Worm (Caenorhabditis elegans): ENCODE results near the gene F35E8.2.

F35E8.2 gene

ce11 chrV:15873762-15874161 is 31.7 kb upstream of the F35E8.2 start (continued):
- TF ChIP-seq nhr-232 (tag; optimal IDR thresholded peaks at IDR 0.05) (peak; percentile 99), unc-86 (tag; optimal IDR thresholded peaks at IDR 0.05) (peak; percentile 99), pat-9 (tag; optimal IDR thresholded peaks at IDR 0.05) (peak; percentile 100), K09A11.1 (tag; optimal IDR thresholded peaks at IDR 0.05; ENCODE audit: insufficient read depth) (peak; percentile 93), mec-3 (tag; optimal IDR thresholded peaks at IDR 0.05; ENCODE audit: borderline replicate concordance) (peak; percentile 94), unc-42 (tag; optimal IDR thresholded peaks at IDR 0.05) (peak; percentile 86), ets-4 (tag; optimal IDR thresholded peaks at IDR 0.05) (peak; percentile 88), syd-9 (tag; optimal IDR thresholded peaks at IDR 0.05) (peak; percentile 99), pag-3 (tag; optimal IDR thresholded peaks at IDR 0.05; ENCODE audit: borderline replicate concordance) (peak; percentile 96), pax-1 (tag; optimal IDR thresholded peaks at IDR 0.05) (no peak), unc-3 (GFP tag; conservative IDR thresholded peaks at IDR 0.05) (peak; percentile 99), unc-3 (tag; optimal IDR thresholded peaks at IDR 0.05) (peak; percentile 99), odd-2 (tag; optimal IDR thresholded peaks at IDR 0.05) (peak; percentile 91), ceh-24 (tag; optimal IDR thresholded peaks at IDR 0.05) (peak; percentile 99), pha-2 (tag; optimal IDR thresholded peaks at IDR 0.05) (peak; percentile 97), elt-2 (tag; optimal IDR thresholded peaks at IDR 0.05) (peak; percentile 99), fax-1 (tag; optimal IDR thresholded peaks at IDR 0.05) (peak; percentile 96), nhr-11 (tag; optimal IDR thresholded peaks at IDR 0.05) (no peak), hlh-6 (tag; optimal IDR thresholded peaks at IDR 0.05) (peak; percentile 99), ceh-45 (GFP tag; IDR thresholded peaks at IDR 0.05) (peak; percentile 99), sox-4 (tag; optimal IDR thresholded peaks at IDR 0.05) (peak; percentile 99), gmeb-2 (tag; optimal IDR thresholded peaks at IDR 0.05) (peak; percentile 99), C38D4.7 (GFP tag; optimal IDR thresholded peaks at IDR 0.05) (peak; percentile 98), K02D7.2 (tag; optimal IDR thresholded peaks at IDR 0.05) (peak; percentile 99), ceh-2 (tag; optimal IDR thresholded peaks at IDR 0.05) (peak; percentile 98), Y22D7AL.16 (tag; optimal IDR thresholded peaks at IDR 0.05) (peak; percentile 99), F13H6.1 (tag; optimal IDR thresholded peaks at IDR 0.05) (peak; percentile 98), madf-2 (tag; optimal IDR thresholded peaks at IDR 0.05) (peak; percentile 98), dmd-4 (tag; optimal IDR thresholded peaks at IDR 0.05; ENCODE audit: borderline replicate concordance) (peak; percentile 98), dve-1 (tag; optimal IDR thresholded peaks at IDR 0.05) (peak; percentile 96), nfya-1 (tag; optimal IDR thresholded peaks at IDR 0.05) (peak; percentile 90), ceh-31 (tag; optimal IDR thresholded peaks at IDR 0.05) (peak; percentile 93), tbx-2 (tag; optimal IDR thresholded peaks at IDR 0.05) (peak; percentile 98), zip-5 (tag; optimal IDR thresholded peaks at IDR 0.05) (peak; percentile 94), ceh-9 (tag; optimal IDR thresholded peaks at IDR 0.05) (peak; percentile 98), che-1 (tag; optimal IDR thresholded peaks at IDR 0.05) (peak; percentile 98), ama-1 (optimal IDR thresholded peaks at IDR 0.05) (no peak), rnt-1 (tag; optimal IDR thresholded peaks at IDR 0.05) (peak; percentile 98), hlh-15 (tag; optimal IDR thresholded peaks at IDR 0.05) (peak; percentile 98)

- no peak for TF ChIP-seq C38D4.7 (GFP tag; optimal IDR thresholded peaks at IDR 0.05)
- no peak for TF ChIP-seq elt-2 (tag; optimal IDR thresholded peaks at IDR 0.05)
- TF ChIP-seq fkh-10 (GFP tag; optimal IDR thresholded peaks at IDR 0.05), result no peak
- TF ChIP-seq ceh-24 (tag; optimal IDR thresholded peaks at IDR 0.05), result no peak
- no peak for TF ChIP-seq syd-9 (tag; optimal IDR thresholded peaks at IDR 0.05)
- no peak for TF ChIP-seq eyg-1 (tag; optimal IDR thresholded peaks at IDR 0.05)
- no peak for TF ChIP-seq lim-6 (tag; optimal IDR thresholded peaks at IDR 0.05)
- TF ChIP-seq C08G9.2 (tag; optimal IDR thresholded peaks at IDR 0.05), result no peak
- TF ChIP-seq unc-3 (GFP tag; conservative IDR thresholded peaks at IDR 0.05), result no peak
- TF ChIP-seq unc-3 (tag; optimal IDR thresholded peaks at IDR 0.05), result no peak
- no peak for TF ChIP-seq unc-42 (tag; optimal IDR thresholded peaks at IDR 0.05)
- no peak for TF ChIP-seq K02D7.2 (tag; optimal IDR thresholded peaks at IDR 0.05)
- TF ChIP-seq unc-86 (tag; optimal IDR thresholded peaks at IDR 0.05), result no peak
- TF ChIP-seq ceh-48 (tag; optimal IDR thresholded peaks at IDR 0.05), result no peak
- no peak for TF ChIP-seq ttx-3 (tag; optimal IDR thresholded peaks at IDR 0.05)
- no peak for TF ChIP-seq pax-1 (tag; optimal IDR thresholded peaks at IDR 0.05)
- TF ChIP-seq dve-1 (tag; optimal IDR thresholded peaks at IDR 0.05), result no peak
These were observed 29.2 kb upstream of the F35E8.2 start, which contains the start of gene nhr-102 for ce11 chrV:15876308-15876707. Gene nhr-102, minus strand, starts transcription at chrV:15876408.

Data from whole organism, late embryonic.